Fruit fly (Drosophila melanogaster) whole organism, embryonic: Measurements from ENCODE around the gene CG16753.
A peak's percentile ranks its signal among the peaks of the same experiment; 100 is the strongest.

ENCODE experiments used
- ATbp ChIP-seq: fragments of 200-800 bp; sonication (Bioruptor generic); optimal IDR thresholded peaks from 2 replicates; lab custom pipeline; 2017; ENCODE audit warnings: missing biosample characterization, mild to moderate bottlenecking, missing genetic modification characterization, missing genetic modification reagents
- Ada2b ChIP-seq: fragments of 200-800 bp; sonication (Bioruptor generic); IDR thresholded peaks from 2 replicates; pipeline ENCODE4 v1.3.6; 2022; ENCODE audit warnings: missing biosample characterization, missing genetic modification characterization
- Aef1 ChIP-seq: fragments of 200-800 bp; sonication (Bioruptor generic); IDR thresholded peaks from 3 replicates; pipeline ENCODE4 v1.3.6; 2022; ENCODE audit warnings: missing biosample characterization, missing genetic modification characterization
- Atf6 ChIP-seq: fragments of 200-800 bp; sonication (Bioruptor generic); IDR thresholded peaks from 2 replicates; pipeline ENCODE4 v1.3.6; 2022; ENCODE audit warnings: missing biosample characterization, missing genetic modification characterization
- C15 ChIP-seq: fragments of 200-800 bp; sonication (Bioruptor generic); IDR thresholded peaks from 3 replicates; pipeline ENCODE4 v1.3.6; 2022; ENCODE audit warnings: missing biosample characterization, missing genetic modification characterization
- CG10431 ChIP-seq: fragments of 200-800 bp; sonication (Bioruptor generic); optimal IDR thresholded peaks from 3 replicates; lab custom pipeline; 2018; ENCODE audit warnings: missing biosample characterization, mild to moderate bottlenecking, missing genetic modification characterization
- CG11085 ChIP-seq: fragments of 200-800 bp; sonication (Bioruptor generic); IDR thresholded peaks from 2 replicates; pipeline ENCODE4 v1.3.6; 2022; ENCODE audit warnings: missing biosample characterization, missing genetic modification characterization
- CG11504 ChIP-seq: fragments of 200-800 bp; sonication (Bioruptor generic); optimal IDR thresholded peaks from 3 replicates; lab custom pipeline; 2019; ENCODE audit warnings: missing biosample characterization, mild to moderate bottlenecking, missing genetic modification characterization, moderate library complexity
- CG12071 ChIP-seq: fragments of 200-800 bp; sonication (Bioruptor generic); optimal IDR thresholded peaks from 3 replicates; lab custom pipeline; 2018; ENCODE audit warnings: missing biosample characterization, mild to moderate bottlenecking, missing genetic modification characterization
- CG12219 ChIP-seq: fragments of 200-800 bp; sonication (Bioruptor generic); optimal IDR thresholded peaks from 3 replicates; lab custom pipeline; 2018; ENCODE audit warnings: missing biosample characterization, mild to moderate bottlenecking, missing genetic modification characterization
- CG13296 ChIP-seq: fragments of 200-800 bp; sonication (Bioruptor generic); optimal IDR thresholded peaks from 3 replicates; lab custom pipeline; 2018; ENCODE audit warnings: missing biosample characterization, mild to moderate bottlenecking, missing genetic modification characterization
- CG15514 ChIP-seq: fragments of 200-800 bp; sonication (Bioruptor generic); optimal IDR thresholded peaks from 3 replicates; lab custom pipeline; 2017; ENCODE audit warnings: missing biosample characterization, missing genetic modification characterization, mild to moderate bottlenecking, moderate library complexity, missing genetic modification reagents
- CG16863 ChIP-seq: fragments of 200-800 bp; sonication (Bioruptor generic); optimal IDR thresholded peaks from 3 replicates; lab custom pipeline; 2016; ENCODE audit warnings: missing biosample characterization, missing genetic modification characterization
- CG2120 ChIP-seq: fragments of 200-800 bp; sonication (Bioruptor generic); optimal IDR thresholded peaks from 3 replicates; lab custom pipeline; 2016; ENCODE audit warnings: missing biosample characterization, missing genetic modification characterization
- CG2889 ChIP-seq: fragments of 200-800 bp; sonication (Bioruptor generic); IDR thresholded peaks from 3 replicates; pipeline ENCODE4 v1.3.6; 2022; ENCODE audit warnings: missing biosample characterization, missing genetic modification characterization
- CG31388 ChIP-seq: fragments of 200-800 bp; sonication (Bioruptor generic); optimal IDR thresholded peaks from 2 replicates; lab custom pipeline; 2016; ENCODE audit warnings: missing biosample characterization, missing genetic modification characterization
- CG31441 ChIP-seq: fragments of 200-800 bp; sonication (Bioruptor generic); IDR thresholded peaks from 2 replicates; pipeline ENCODE4 v1.3.6; 2022; ENCODE audit warnings: missing biosample characterization, missing genetic modification characterization
- CG3281 ChIP-seq: fragments of 200-800 bp; sonication (Bioruptor generic); optimal IDR thresholded peaks from 3 replicates; lab custom pipeline; 2017; ENCODE audit warnings: missing biosample characterization, mild to moderate bottlenecking, missing genetic modification characterization
- CG4424 ChIP-seq: fragments of 200-800 bp; sonication (Bioruptor generic); optimal IDR thresholded peaks from 3 replicates; lab custom pipeline; 2016; ENCODE audit warnings: missing biosample characterization, missing genetic modification characterization
- CG7963 ChIP-seq: fragments of 200-800 bp; sonication (Bioruptor generic); IDR thresholded peaks from 3 replicates; pipeline ENCODE4 v1.3.6; 2022; ENCODE audit warnings: missing biosample characterization, missing genetic modification characterization; ENCODE audit not compliant: partially characterized antibody
- CG7987 ChIP-seq: fragments of 200-800 bp; sonication (Bioruptor generic); optimal IDR thresholded peaks from 2 replicates; lab custom pipeline; 2018; ENCODE audit warnings: missing biosample characterization, mild to moderate bottlenecking, missing genetic modification characterization, moderate library complexity
- CG8359 ChIP-seq: fragments of 200-800 bp; sonication (Bioruptor generic); optimal IDR thresholded peaks from 2 replicates; lab custom pipeline; 2017; ENCODE audit warnings: missing biosample characterization, mild to moderate bottlenecking, missing genetic modification characterization, borderline replicate concordance
- CG9932 ChIP-seq: fragments of 200-800 bp; sonication (Bioruptor generic); IDR thresholded peaks from 2 replicates; pipeline ENCODE4 v1.3.6; 2022; ENCODE audit warnings: missing biosample characterization, missing genetic modification characterization
- Elba2 ChIP-seq: fragments of 200-800 bp; sonication (Bioruptor generic); optimal IDR thresholded peaks from 3 replicates; lab custom pipeline; 2016; ENCODE audit warnings: missing biosample characterization, missing genetic modification characterization
- Fer1 ChIP-seq: fragments of 200-800 bp; sonication (Bioruptor generic); optimal IDR thresholded peaks from 2 replicates; lab custom pipeline; 2017; ENCODE audit warnings: missing biosample characterization, mild to moderate bottlenecking, missing genetic modification characterization
- HLH54F ChIP-seq: fragments of 200-800 bp; sonication (Bioruptor generic); optimal IDR thresholded peaks from 3 replicates; lab custom pipeline; 2016; ENCODE audit warnings: missing biosample characterization, missing genetic modification characterization
- MBD-R2 ChIP-seq: fragments of 200-800 bp; sonication (Bioruptor generic); IDR thresholded peaks from 2 replicates; pipeline ENCODE4 v1.3.6; 2022; ENCODE audit warnings: missing biosample characterization, missing genetic modification characterization
- Mrtf ChIP-seq: fragments of 200-800 bp; sonication (Bioruptor generic); IDR thresholded peaks from 3 replicates; pipeline ENCODE4 v1.3.6; 2022; ENCODE audit warnings: missing biosample characterization, missing genetic modification characterization
- PHDP ChIP-seq: fragments of 200-800 bp; sonication (Bioruptor generic); optimal IDR thresholded peaks from 3 replicates; lab custom pipeline; 2018; ENCODE audit warnings: missing biosample characterization, mild to moderate bottlenecking, missing genetic modification characterization, moderate library complexity
- Vsx1 ChIP-seq: fragments of 200-800 bp; sonication (Bioruptor generic); optimal IDR thresholded peaks from 2 replicates; lab custom pipeline; 2017; ENCODE audit warnings: missing biosample characterization, mild to moderate bottlenecking, missing genetic modification characterization, missing genetic modification reagents
- YL-1 ChIP-seq: fragments of 200-800 bp; sonication (Bioruptor generic); optimal IDR thresholded peaks from 3 replicates; lab custom pipeline; 2017; ENCODE audit warnings: missing biosample characterization, mild to moderate bottlenecking, missing genetic modification characterization
- abd-A ChIP-seq: fragments of 200-800 bp; sonication (Bioruptor generic); optimal IDR thresholded peaks from 3 replicates; lab custom pipeline; 2019; ENCODE audit warnings: missing biosample characterization, mild to moderate bottlenecking, missing genetic modification characterization, moderate library complexity
- bbx ChIP-seq: fragments of 200-800 bp; sonication (Bioruptor generic); IDR thresholded peaks from 2 replicates; pipeline ENCODE4 v1.3.6; 2022; ENCODE audit warnings: missing biosample characterization, missing genetic modification characterization; ENCODE audit not compliant: partially characterized antibody
- bowl ChIP-seq: fragments of 200-800 bp; sonication (Bioruptor generic); IDR thresholded peaks from 2 replicates; pipeline ENCODE4 v1.3.6; 2022; ENCODE audit warnings: missing biosample characterization, missing genetic modification characterization
- chn ChIP-seq: fragments of 200-800 bp; sonication (Bioruptor generic); optimal IDR thresholded peaks from 2 replicates; lab custom pipeline; 2016; ENCODE audit warnings: missing biosample characterization, missing genetic modification characterization
- dmrt11E ChIP-seq: fragments of 200-800 bp; sonication (Bioruptor generic); optimal IDR thresholded peaks from 3 replicates; lab custom pipeline; 2018; ENCODE audit warnings: missing biosample characterization, mild to moderate bottlenecking, missing genetic modification characterization, moderate library complexity
- fd102C ChIP-seq: fragments of 200-800 bp; sonication (Bioruptor generic); optimal IDR thresholded peaks from 2 replicates; lab custom pipeline; 2018; ENCODE audit warnings: missing biosample characterization, mild to moderate bottlenecking, missing genetic modification characterization, moderate library complexity
- fu2 ChIP-seq: fragments of 200-800 bp; sonication (Bioruptor generic); optimal IDR thresholded peaks from 2 replicates; lab custom pipeline; 2016; ENCODE audit warnings: missing biosample characterization, missing genetic modification characterization
- gcm2 ChIP-seq: fragments of 200-800 bp; sonication (Bioruptor generic); optimal IDR thresholded peaks from 2 replicates; lab custom pipeline; 2016; ENCODE audit warnings: missing biosample characterization, missing genetic modification characterization
- gem ChIP-seq: fragments of 200-800 bp; sonication (Bioruptor generic); optimal IDR thresholded peaks from 2 replicates; lab custom pipeline; 2019; ENCODE audit warnings: missing biosample characterization, mild to moderate bottlenecking, missing genetic modification characterization, moderate library complexity
- gfzf ChIP-seq: fragments of 200-800 bp; sonication (Bioruptor generic); optimal IDR thresholded peaks from 2 replicates; lab custom pipeline; 2016; ENCODE audit warnings: missing biosample characterization, mild to moderate bottlenecking, missing genetic modification characterization, moderate library complexity
- h ChIP-seq: fragments of >200 bp; optimal IDR thresholded peaks from 2 replicates; lab custom pipeline; 2017
- pho ChIP-seq: fragments of 200-800 bp; sonication (Bioruptor generic); optimal IDR thresholded peaks from 2 replicates; lab custom pipeline; 2016; ENCODE audit warnings: missing biosample characterization, missing genetic modification characterization
- pita ChIP-seq: fragments of 200-800 bp; sonication (Bioruptor generic); optimal IDR thresholded peaks from 2 replicates; lab custom pipeline; 2017; ENCODE audit warnings: missing biosample characterization, mild to moderate bottlenecking, missing genetic modification characterization
- run ChIP-seq: fragments of 200-800 bp; sonication (Bioruptor generic); optimal IDR thresholded peaks from 3 replicates; lab custom pipeline; 2018; ENCODE audit warnings: missing biosample characterization, mild to moderate bottlenecking, missing genetic modification characterization
- sens ChIP-seq: fragments of 200-800 bp; sonication (Bioruptor generic); peaks from one replicate; lab custom pipeline; 2016; ENCODE audit warnings: missing biosample characterization, missing genetic modification characterization
- sna ChIP-seq: fragments of 200-800 bp; sonication (Bioruptor generic); IDR thresholded peaks from 2 replicates; pipeline ENCODE4 v1.3.6; 2022; ENCODE audit warnings: missing biosample characterization, missing genetic modification characterization; ENCODE audit not compliant: partially characterized antibody
- toy ChIP-seq: fragments of 200-800 bp; sonication (Bioruptor generic); IDR thresholded peaks from 2 replicates; pipeline ENCODE4 v1.3.6; 2022; ENCODE audit warnings: missing biosample characterization, missing genetic modification characterization
- wek ChIP-seq: fragments of 200-800 bp; sonication (Bioruptor generic); optimal IDR thresholded peaks from 3 replicates; lab custom pipeline; 2018; ENCODE audit warnings: missing biosample characterization, mild to moderate bottlenecking, missing genetic modification characterization, moderate library complexity
- zf30C ChIP-seq: fragments of 200-800 bp; sonication (Bioruptor generic); optimal IDR thresholded peaks from 3 replicates; lab custom pipeline; 2018; ENCODE audit warnings: missing biosample characterization, mild to moderate bottlenecking, missing genetic modification characterization
- zfh2 ChIP-seq: fragments of 200-800 bp; sonication (Bioruptor generic); optimal IDR thresholded peaks from 2 replicates; lab custom pipeline; 2016; ENCODE audit warnings: missing biosample characterization, missing genetic modification characterization

Gene CG16753

dm6 chr3L:3077568-3078107, 22.8 kb downstream of the CG16753 start (continued):
- no peak for TF ChIP-seq Aef1
- TF ChIP-seq YL-1, result no peak
- no peak for TF ChIP-seq bowl (GFP tag; lab: Robert Waterston, UW)
- TF ChIP-seq PHDP (tag; lab: Kevin White, UChicago), result peak; percentile 29
- TF ChIP-seq CG4424 (GFP tag; lab: Kevin White, UChicago), result no peak
- TF ChIP-seq gfzf (GFP tag; lab: Kevin White, UChicago), result no peak
- peak; percentile 35 for TF ChIP-seq chn (GFP tag; lab: Kevin White, UChicago)
- peak; percentile 90 for TF ChIP-seq abd-A (tag; lab: Kevin White, UChicago)
- peak; percentile 7 for TF ChIP-seq gem (tag; lab: Kevin White, UChicago)
- no peak for TF ChIP-seq CG11504 (tag; lab: Kevin White, UChicago)
- peak; percentile 69 for TF ChIP-seq CG9932
- no peak for TF ChIP-seq CG12219 (GFP tag; lab: Kevin White, UChicago)
- TF ChIP-seq Elba2 (GFP tag; lab: Kevin White, UChicago), result no peak
- TF ChIP-seq ATbp (GFP tag; lab: Kevin White, UChicago), result peak; percentile 64
- peak; percentile 26 for TF ChIP-seq CG12071 (GFP tag; lab: Kevin White, UChicago)
- peak; percentile 33; the same call in 1 of the 2 replicates for TF ChIP-seq sna (GFP tag; lab: Robert Waterston, UW)
- TF ChIP-seq CG2889 (GFP tag; lab: Robert Waterston, UW), result no peak
- TF ChIP-seq pita (GFP tag; lab: Kevin White, UChicago), result no peak
- TF ChIP-seq CG3281, result peak; percentile 47
- TF ChIP-seq CG11085 (GFP tag; lab: Robert Waterston, UW), result no peak
- TF ChIP-seq gcm2 (GFP tag; lab: Kevin White, UChicago), result no peak
- TF ChIP-seq MBD-R2 (GFP tag; lab: Robert Waterston, UW), result no peak
- TF ChIP-seq CG16863 (GFP tag; lab: Kevin White, UChicago), result no peak
- TF ChIP-seq h (lab: Kevin White, UChicago), result no peak
- TF ChIP-seq fu2 (GFP tag; lab: Kevin White, UChicago), result no peak
- no peak for TF ChIP-seq pho
- TF ChIP-seq run (tag; lab: Kevin White, UChicago), result peak; percentile 23
- TF ChIP-seq fd102C (GFP tag; lab: Kevin White, UChicago), result no peak
- TF ChIP-seq CG2120, result peak; percentile 59
- TF ChIP-seq zf30C (GFP tag; lab: Kevin White, UChicago), result no peak
- peak; percentile 69 for TF ChIP-seq CG7987 (GFP tag; lab: Kevin White, UChicago)
- no peak for TF ChIP-seq Vsx1 (GFP tag; lab: Kevin White, UChicago)
- no peak for TF ChIP-seq CG31388 (GFP tag; lab: Kevin White, UChicago)
- no peak for TF ChIP-seq CG7963 (GFP tag; lab: Robert Waterston, UW)
- TF ChIP-seq wek (GFP tag; lab: Kevin White, UChicago), result peak; percentile 63
- TF ChIP-seq sens, result peak; percentile 53
- peak; percentile 36 for TF ChIP-seq zfh2 (GFP tag; lab: Kevin White, UChicago)
- no peak for TF ChIP-seq HLH54F (GFP tag; lab: Kevin White, UChicago)
- TF ChIP-seq Atf6 (GFP tag; lab: Robert Waterston, UW), result peak; percentile 63
- no peak for TF ChIP-seq CG8359 (GFP tag; lab: Kevin White, UChicago)
- peak; percentile 76 for TF ChIP-seq Fer1
- no peak for TF ChIP-seq toy
- no peak for TF ChIP-seq C15 (GFP tag; lab: Robert Waterston, UW)
- TF ChIP-seq CG13296, result peak; percentile 51
- no peak for TF ChIP-seq CG10431
- TF ChIP-seq CG15514 (GFP tag; lab: Kevin White, UChicago), result peak; percentile 56
- TF ChIP-seq CG31441 (GFP tag; lab: Robert Waterston, UW), result no peak
- TF ChIP-seq dmrt11E (tag; lab: Kevin White, UChicago), result no peak
- TF ChIP-seq Ada2b (GFP tag; lab: Robert Waterston, UW), result no peak
- no peak for TF ChIP-seq Mrtf (GFP tag; lab: Robert Waterston, UW)
- no peak for TF ChIP-seq bbx (GFP tag; lab: Robert Waterston, UW)
